Fruit fly (Drosophila melanogaster) whole organism, pupa: Measurements from ENCODE around the gene Arl1.

Source experiments
- CG10348 ChIP-seq: fragments of 200-800 bp; sonication (Bioruptor generic); IDR thresholded peaks from 2 replicates; pipeline ENCODE4 v1.3.6; 2022; ENCODE audit warnings: missing biosample characterization, missing genetic modification characterization
- CG12605 ChIP-seq: fragments of 200-800 bp; sonication (Bioruptor generic); IDR thresholded peaks from 2 replicates; pipeline ENCODE4 v1.3.6; 2022; ENCODE audit warnings: missing biosample characterization, missing genetic modification characterization
- CG13204 ChIP-seq: fragments of 200-800 bp; sonication (Bioruptor generic); optimal IDR thresholded peaks from 2 replicates; lab custom pipeline; 2018; ENCODE audit warnings: missing biosample characterization, mild to moderate bottlenecking, missing genetic modification characterization, moderate library complexity
- CG14655 ChIP-seq: fragments of 200-800 bp; sonication (Bioruptor generic); optimal IDR thresholded peaks from 3 replicates; lab custom pipeline; 2017; ENCODE audit warnings: mild to moderate bottlenecking, missing biosample characterization, missing genetic modification reagents, missing genetic modification characterization
- CG15710 ChIP-seq: fragments of 200-800 bp; sonication (Bioruptor generic); optimal IDR thresholded peaks from 2 replicates; lab custom pipeline; 2018; ENCODE audit warnings: missing biosample characterization, mild to moderate bottlenecking, missing genetic modification characterization, moderate library complexity
- CG17806 ChIP-seq: fragments of 200-800 bp; sonication (Bioruptor generic); optimal IDR thresholded peaks from 2 replicates; lab custom pipeline; 2018; ENCODE audit warnings: missing biosample characterization, mild to moderate bottlenecking, missing genetic modification characterization, moderate library complexity
- CG32121 ChIP-seq: fragments of 200-800 bp; sonication (Bioruptor generic); IDR thresholded peaks from 2 replicates; pipeline ENCODE4 v1.3.6; 2022; ENCODE audit warnings: missing biosample characterization, missing genetic modification characterization
- CG34367 ChIP-seq: fragments of 200-800 bp; sonication (Bioruptor generic); optimal IDR thresholded peaks from 2 replicates; lab custom pipeline; 2018; ENCODE audit warnings: missing biosample characterization, mild to moderate bottlenecking, missing genetic modification characterization
- CG4496 ChIP-seq: fragments of 200-800 bp; sonication (Bioruptor generic); IDR thresholded peaks from 3 replicates; pipeline ENCODE4 v1.3.6; 2022; ENCODE audit warnings: missing biosample characterization, missing genetic modification characterization
- CG8159 ChIP-seq: fragments of 200-800 bp; sonication (Bioruptor generic); optimal IDR thresholded peaks from 3 replicates; lab custom pipeline; 2018; ENCODE audit warnings: missing biosample characterization, mild to moderate bottlenecking, missing genetic modification characterization, moderate library complexity
- CG8301 ChIP-seq: fragments of 200-800 bp; sonication (Bioruptor generic); optimal IDR thresholded peaks from 2 replicates; lab custom pipeline; 2018; ENCODE audit warnings: missing biosample characterization, mild to moderate bottlenecking, missing genetic modification characterization
- CG9948 ChIP-seq: fragments of 200-800 bp; sonication (Bioruptor generic); optimal IDR thresholded peaks from 2 replicates; lab custom pipeline; 2018; ENCODE audit warnings: missing biosample characterization, mild to moderate bottlenecking, missing genetic modification characterization, moderate library complexity
- D1 ChIP-seq: fragments of 200-800 bp; sonication (Bioruptor generic); optimal IDR thresholded peaks from 2 replicates; lab custom pipeline; 2018; ENCODE audit warnings: missing biosample characterization, mild to moderate bottlenecking, missing genetic modification characterization, moderate library complexity
- EcR ChIP-seq: fragments of 200-800 bp; sonication (Bioruptor generic); optimal IDR thresholded peaks from 3 replicates; lab custom pipeline; 2019; ENCODE audit warnings: missing biosample characterization, missing genetic modification characterization, mild to moderate bottlenecking, moderate library complexity, missing genetic modification reagents
- Ets98B ChIP-seq: fragments of 200-800 bp; sonication (Bioruptor generic); IDR thresholded peaks from 2 replicates; pipeline ENCODE4 v1.3.6; 2022; ENCODE audit warnings: missing biosample characterization, missing genetic modification characterization
- Pif1A ChIP-seq: fragments of 200-800 bp; sonication (Bioruptor generic); optimal IDR thresholded peaks from 3 replicates; lab custom pipeline; 2016; ENCODE audit warnings: missing biosample characterization, missing genetic modification characterization
- Pif1B ChIP-seq: fragments of 200-800 bp; sonication (Bioruptor generic); optimal IDR thresholded peaks from 3 replicates; lab custom pipeline; 2016; ENCODE audit warnings: missing biosample characterization, missing genetic modification characterization
- Snoo ChIP-seq: fragments of 200-800 bp; sonication (Bioruptor generic); optimal IDR thresholded peaks from 3 replicates; lab custom pipeline; 2017; ENCODE audit warnings: missing biosample characterization, mild to moderate bottlenecking, missing genetic modification characterization, inconsistent platforms
- fd96Ca ChIP-seq: fragments of 200-800 bp; sonication (Bioruptor generic); IDR thresholded peaks from 3 replicates; pipeline ENCODE4 v1.3.6; 2022; ENCODE audit warnings: missing biosample characterization, missing genetic modification characterization
- gl ChIP-seq: fragments of 200-800 bp; sonication (Bioruptor generic); optimal IDR thresholded peaks from 2 replicates; lab custom pipeline; 2018; ENCODE audit warnings: missing biosample characterization, mild to moderate bottlenecking, missing genetic modification characterization
- rn ChIP-seq: fragments of 200-800 bp; sonication (Bioruptor generic); IDR thresholded peaks from 2 replicates; pipeline ENCODE4 v1.3.6; 2022; ENCODE audit warnings: missing biosample characterization, missing genetic modification characterization

The Arl1 gene

DNA sequence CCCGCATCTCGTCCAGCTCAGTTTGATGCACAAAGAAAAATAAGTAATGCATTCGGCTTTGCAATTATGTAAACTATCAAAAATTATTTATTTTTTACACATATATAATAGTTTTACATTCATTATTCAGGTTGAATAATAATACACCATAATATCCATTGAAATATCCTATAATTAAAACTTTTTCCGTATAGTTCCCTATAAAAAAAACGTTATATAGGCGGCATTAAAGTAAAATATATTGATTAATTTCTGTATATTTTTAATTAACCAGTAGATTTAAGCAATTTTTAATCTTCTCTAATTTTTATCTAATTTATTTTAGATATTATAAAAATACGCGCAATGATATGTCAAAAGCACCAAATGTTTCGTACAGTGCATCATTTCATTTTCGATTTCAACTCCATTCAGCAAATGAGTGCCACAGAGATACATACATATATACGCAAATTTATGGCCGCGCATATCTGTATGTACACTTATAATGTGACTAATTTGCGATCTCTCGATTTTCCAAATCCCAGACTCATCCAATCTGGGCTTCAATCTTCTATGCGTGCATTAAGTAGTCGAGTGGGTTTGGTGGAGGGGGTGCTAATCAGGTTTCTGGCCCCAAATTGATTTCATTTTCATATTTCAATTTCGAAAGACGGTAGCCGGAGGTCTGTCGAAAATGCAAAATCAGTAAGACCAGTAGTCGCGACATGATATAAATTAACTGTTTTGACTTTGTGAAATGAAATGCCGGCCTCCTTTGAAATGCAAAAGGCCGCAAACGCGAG is 30.5 kb downstream of the Arl1 start:
- TF ChIP-seq CG4496 (GFP tag; lab: Robert Waterston, UW): no peak
- no peak for TF ChIP-seq CG32121 (GFP tag; lab: Robert Waterston, UW)
- no peak for TF ChIP-seq CG34367
- TF ChIP-seq CG8159: peak; percentile 36
- no peak for TF ChIP-seq gl (tag; lab: Kevin White, UChicago)
- TF ChIP-seq CG12605 (GFP tag; lab: Robert Waterston, UW): no peak
- TF ChIP-seq EcR (GFP tag; lab: Kevin White, UChicago): no peak
- no peak for TF ChIP-seq Snoo
- no peak for TF ChIP-seq D1 (tag; lab: Kevin White, UChicago)
- TF ChIP-seq CG9948 (tag; lab: Kevin White, UChicago): peak; percentile 34
- no peak for TF ChIP-seq CG15710 (tag; lab: Kevin White, UChicago)
- TF ChIP-seq CG17806 (tag; lab: Kevin White, UChicago): no peak
- no peak for TF ChIP-seq CG13204
- TF ChIP-seq Pif1A: no peak
- no peak for TF ChIP-seq fd96Ca (GFP tag; lab: Robert Waterston, UW)
- TF ChIP-seq rn (GFP tag; lab: Robert Waterston, UW): no peak
- TF ChIP-seq Ets98B (GFP tag; lab: Robert Waterston, UW): no peak
- no peak for TF ChIP-seq CG10348 (GFP tag; lab: Robert Waterston, UW)
- peak; percentile 13 for TF ChIP-seq CG14655 (GFP tag; lab: Kevin White, UChicago)

DNA sequence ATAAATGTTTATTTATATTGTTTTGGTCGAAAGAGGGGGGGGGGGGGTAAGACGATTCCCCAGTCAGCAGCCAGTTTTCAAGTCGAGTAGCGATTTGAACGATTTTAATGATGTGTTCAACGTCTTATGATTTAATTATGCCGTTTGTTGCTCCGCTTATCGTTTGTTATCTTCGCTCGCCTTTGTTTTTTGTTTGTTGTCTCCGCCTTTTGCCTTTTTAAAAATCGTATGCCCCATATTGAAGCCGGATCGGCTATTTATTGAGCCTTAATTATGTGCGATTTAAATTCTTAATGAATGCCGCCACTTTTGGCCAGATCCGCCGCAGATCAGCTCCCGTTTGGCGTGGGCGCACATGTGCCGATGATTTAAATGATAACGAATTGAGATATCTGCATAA is 31.6 kb downstream of the Arl1 start:
- no peak for TF ChIP-seq EcR (GFP tag; lab: Kevin White, UChicago)
- TF ChIP-seq fd96Ca (GFP tag; lab: Robert Waterston, UW): no peak
- no peak for TF ChIP-seq CG12605 (GFP tag; lab: Robert Waterston, UW)
- TF ChIP-seq rn (GFP tag; lab: Robert Waterston, UW): no peak
- no peak for TF ChIP-seq CG9948 (tag; lab: Kevin White, UChicago)
- TF ChIP-seq CG8159: no peak
- TF ChIP-seq CG14655 (GFP tag; lab: Kevin White, UChicago): no peak
- TF ChIP-seq CG13204: no peak
- no peak for TF ChIP-seq CG34367
- TF ChIP-seq Pif1B: no peak
- no peak for TF ChIP-seq CG10348 (GFP tag; lab: Robert Waterston, UW)
- no peak for TF ChIP-seq gl (tag; lab: Kevin White, UChicago)

DNA sequence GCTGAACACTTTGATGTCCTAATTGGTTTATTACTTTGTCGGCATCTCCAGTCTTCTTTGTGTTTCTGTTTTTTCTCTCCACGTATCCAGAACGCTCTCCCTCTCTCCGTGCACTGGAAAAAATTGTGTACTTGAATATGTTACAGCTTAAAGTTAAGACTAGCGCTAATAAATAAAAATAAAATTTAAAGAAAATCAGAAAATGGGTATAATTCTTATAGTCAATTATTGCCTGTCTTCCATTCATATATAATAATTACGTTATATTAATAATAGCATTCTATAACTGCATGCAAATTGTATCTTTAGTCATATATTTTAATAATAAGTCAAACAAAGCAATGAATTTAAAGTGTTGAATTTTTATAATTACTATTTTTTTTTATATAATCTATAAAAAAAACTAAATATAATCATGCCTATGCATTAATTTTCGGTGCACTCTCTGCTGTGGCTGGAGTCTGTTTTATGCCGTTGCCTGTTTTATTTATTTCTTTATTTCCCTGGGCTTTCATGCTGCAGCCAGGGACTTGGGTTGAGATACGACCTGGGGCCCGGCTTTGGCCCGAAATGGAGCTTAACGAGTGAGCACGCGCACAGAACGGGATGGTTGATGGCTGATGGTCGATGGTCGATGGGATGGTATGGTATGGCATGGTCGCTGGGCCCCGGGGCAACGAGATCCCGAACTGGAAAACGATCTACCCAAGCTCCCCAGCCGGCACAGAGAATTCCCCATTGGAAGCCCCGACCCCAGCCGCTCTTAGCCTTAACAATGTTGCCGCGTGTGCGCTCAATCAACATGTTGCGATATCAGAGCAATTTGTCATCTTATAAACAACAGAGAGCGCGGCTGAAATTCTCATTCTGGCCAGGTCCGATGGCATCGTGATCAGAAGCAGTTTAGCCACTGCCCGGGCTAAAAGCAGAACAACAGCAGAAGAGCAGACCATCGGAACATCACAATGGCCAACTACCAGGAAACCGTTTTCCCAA is 33.1 kb downstream of the Arl1 start:
- TF ChIP-seq D1 (tag; lab: Kevin White, UChicago) (peak; percentile 74), CG9948 (tag; lab: Kevin White, UChicago) (peak; percentile 80), CG15710 (tag; lab: Kevin White, UChicago) (peak; percentile 64), Pif1A (peak; percentile 3), gl (tag; lab: Kevin White, UChicago) (no peak), Pif1B (peak; percentile 35), CG14655 (GFP tag; lab: Kevin White, UChicago) (peak; percentile 68), rn (GFP tag; lab: Robert Waterston, UW) (no peak), CG10348 (GFP tag; lab: Robert Waterston, UW) (no peak), Snoo (peak; percentile 55), CG8301 (tag; lab: Kevin White, UChicago) (peak; percentile 50), EcR (GFP tag; lab: Kevin White, UChicago) (no peak), CG4496 (GFP tag; lab: Robert Waterston, UW) (no peak), CG13204 (no peak), Ets98B (GFP tag; lab: Robert Waterston, UW) (no peak), CG17806 (tag; lab: Kevin White, UChicago) (peak; percentile 71), CG12605 (GFP tag; lab: Robert Waterston, UW) (no peak), CG34367 (peak; percentile 33), CG8159 (peak; percentile 86)

DNA sequence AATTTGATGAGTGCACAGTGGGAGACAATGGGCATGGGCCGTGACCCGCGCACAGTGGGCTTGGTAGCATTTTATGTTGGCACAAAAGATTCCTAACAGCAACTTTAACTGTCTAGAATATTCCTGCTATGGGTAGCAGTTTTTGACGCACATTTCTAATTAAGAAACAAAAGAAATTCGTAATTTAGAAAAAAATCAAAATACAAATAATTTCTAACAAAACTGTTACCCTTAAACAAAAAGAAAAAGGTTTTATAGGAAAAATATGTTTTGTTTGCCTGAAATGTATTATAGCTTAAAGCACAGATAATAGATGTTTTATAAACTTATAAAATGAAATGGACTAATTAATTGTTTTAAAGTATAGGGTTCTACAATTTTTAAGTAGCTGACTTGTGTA is 34.0 kb downstream of the Arl1 start:
- TF ChIP-seq CG8159 (peak; percentile 46), CG4496 (GFP tag; lab: Robert Waterston, UW) (no peak), CG14655 (GFP tag; lab: Kevin White, UChicago) (peak; percentile 32), CG10348 (GFP tag; lab: Robert Waterston, UW) (no peak), CG9948 (tag; lab: Kevin White, UChicago) (peak; percentile 21)

DNA sequence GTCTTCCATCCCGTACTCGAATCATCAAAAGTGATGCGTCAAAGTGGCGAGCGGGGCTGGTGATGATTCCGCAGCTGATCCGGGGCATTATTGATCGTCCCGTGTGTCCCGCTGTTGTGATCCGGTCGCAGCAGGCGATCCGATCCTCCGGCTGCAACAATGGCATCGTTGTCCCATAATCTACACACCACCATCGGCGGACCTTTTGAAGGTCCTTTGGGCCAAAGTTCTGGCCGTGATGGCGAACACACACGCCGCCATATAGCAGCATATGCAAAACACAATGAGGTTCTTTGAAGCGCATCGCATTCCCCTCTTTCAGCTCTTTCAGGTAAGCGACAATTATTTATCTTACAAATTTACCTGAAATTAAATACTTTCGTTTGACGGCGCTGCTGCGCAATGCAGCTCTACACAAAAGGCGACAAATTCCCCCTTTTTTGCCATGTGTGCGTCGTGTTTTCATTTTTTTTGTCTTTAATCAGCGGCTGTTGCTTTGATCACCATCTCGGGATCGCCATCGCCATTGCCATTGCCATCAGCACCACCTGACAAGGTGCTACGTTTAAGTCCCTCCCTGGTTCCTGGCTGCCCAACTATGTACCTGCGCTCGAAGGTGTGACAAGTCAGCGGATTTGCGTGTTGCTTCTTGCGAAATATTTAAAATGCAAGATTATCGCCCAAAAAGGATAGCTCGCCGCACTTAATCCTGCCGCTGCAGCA is 34.8 kb downstream of the Arl1 start:
- TF ChIP-seq EcR (GFP tag; lab: Kevin White, UChicago): no peak
- no peak for TF ChIP-seq CG14655 (GFP tag; lab: Kevin White, UChicago)
- TF ChIP-seq CG17806 (tag; lab: Kevin White, UChicago): no peak
- TF ChIP-seq CG10348 (GFP tag; lab: Robert Waterston, UW): no peak
- no peak for TF ChIP-seq CG4496 (GFP tag; lab: Robert Waterston, UW)
- TF ChIP-seq CG12605 (GFP tag; lab: Robert Waterston, UW): no peak
- TF ChIP-seq rn (GFP tag; lab: Robert Waterston, UW): no peak
- TF ChIP-seq Snoo: no peak
- no peak for TF ChIP-seq gl (tag; lab: Kevin White, UChicago)
- no peak for TF ChIP-seq CG34367
- no peak for TF ChIP-seq Pif1B
- TF ChIP-seq Ets98B (GFP tag; lab: Robert Waterston, UW): no peak
